Worm (Caenorhabditis elegans) whole organism, L2 larva: Measurements from ENCODE around the gene C27D6.3.

Experiments used
- ZK546.5 ChIP-seq: sonication (generic microtip); optimal IDR thresholded peaks from 2 replicates; lab custom pipeline; 2017; ENCODE audit warnings: missing biosample characterization, missing genetic modification characterization
- ceh-82 ChIP-seq: fragments of 150-350 bp; optimal IDR thresholded peaks from 2 replicates; lab custom pipeline; 2014; ENCODE audit warnings: missing biosample characterization, missing genetic modification characterization

- no peak for TF ChIP-seq ceh-82 (tag; lab: Kevin White, UChicago)
- TF ChIP-seq ZK546.5 (tag; lab: Kevin White, UChicago) = no peak
Observed at ce11 chrII:5154540-5154939, 19.7 kb downstream of the C27D6.3 start, which contains the start of gene srb-12.
